In the genomic region with DNA sequence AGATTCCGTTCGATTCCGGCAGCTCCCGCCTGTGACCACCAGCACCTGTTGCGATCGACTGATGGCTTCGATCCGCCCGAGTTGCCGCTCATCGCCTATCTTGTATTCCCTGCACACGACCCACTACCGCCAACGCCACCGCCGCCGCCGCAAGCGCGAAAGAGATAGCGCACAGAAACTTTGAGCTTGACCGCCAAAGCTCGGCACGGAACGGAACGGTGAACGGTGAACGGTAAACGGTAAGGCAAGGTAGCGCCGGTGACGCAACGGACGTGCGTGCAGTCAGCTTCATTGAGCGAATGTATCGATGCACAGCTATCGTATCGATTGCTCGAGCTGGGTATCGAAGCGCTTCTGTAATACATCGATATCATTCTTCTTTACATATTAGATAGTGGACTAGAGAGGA, we compare ENCODE assay signal across 5 fruit fly cellular contexts.
A peak's percentile ranks its signal among the peaks of the same experiment; 100 is the strongest.
TF ChIP-seq lines count a peak whose summit lies in the region.

A gene (minus strand): TSS at position 251 of the 409 bp plus-strand sequence.

- peak; percentile 47 for TF ChIP-seq CTCF in whole organism, embryonic (GFP tag; optimal IDR thresholded peaks at IDR 0.05; lab: Kevin White, UChicago)

TF ChIP-seq in whole organism, adult, 20 proteins besides CTCF, POLR2A, EP300 and RAD21 (continues in another document):
- TF ChIP-seq CG7045 (GFP tag; optimal IDR thresholded peaks at IDR 0.05; lab: Kevin White, UChicago): no peak
- peak; percentile 77 for TF ChIP-seq bab1 (GFP tag; optimal IDR thresholded peaks at IDR 0.05; lab: Kevin White, UChicago)
- TF ChIP-seq CG12768 (GFP tag; optimal IDR thresholded peaks at IDR 0.05; lab: Kevin White, UChicago): no peak
- TF ChIP-seq Clk (GFP tag; optimal IDR thresholded peaks at IDR 0.05; lab: Kevin White, UChicago): no peak
- TF ChIP-seq tj (GFP tag; optimal IDR thresholded peaks at IDR 0.05; lab: Kevin White, UChicago): no peak
- TF ChIP-seq CG5204 (GFP tag; optimal IDR thresholded peaks at IDR 0.05; lab: Kevin White, UChicago): no peak
- peak; percentile 98 for TF ChIP-seq ovo (GFP tag; optimal IDR thresholded peaks at IDR 0.05; lab: Kevin White, UChicago)
- peak; percentile 46 for TF ChIP-seq Mnt (GFP tag; optimal IDR thresholded peaks at IDR 0.05; lab: Kevin White, UChicago)
- no peak for TF ChIP-seq cic (GFP tag; optimal IDR thresholded peaks at IDR 0.05; lab: Kevin White, UChicago)
- no peak for TF ChIP-seq toe (GFP tag; optimal IDR thresholded peaks at IDR 0.05; lab: Kevin White, UChicago)
- TF ChIP-seq cnc (optimal IDR thresholded peaks at IDR 0.05; lab: Kevin White, UChicago): no peak
- no peak for TF ChIP-seq Crg-1 (GFP tag; optimal IDR thresholded peaks at IDR 0.05; lab: Kevin White, UChicago)
- peak; percentile 34 for TF ChIP-seq Hr96 (GFP tag; optimal IDR thresholded peaks at IDR 0.05; lab: Kevin White, UChicago)
- peak; percentile 34 for TF ChIP-seq CG14711 (tag; optimal IDR thresholded peaks at IDR 0.05; lab: Kevin White, UChicago)
- TF ChIP-seq CG1620 (GFP tag; optimal IDR thresholded peaks at IDR 0.05; lab: Kevin White, UChicago): no peak
- no peak for TF ChIP-seq CG11617 (GFP tag; optimal IDR thresholded peaks at IDR 0.05; lab: Kevin White, UChicago)
- peak; percentile 58 for TF ChIP-seq pad (GFP tag; optimal IDR thresholded peaks at IDR 0.05; lab: Kevin White, UChicago)
- TF ChIP-seq CG33017 (tag; optimal IDR thresholded peaks at IDR 0.05; lab: Kevin White, UChicago): no peak

TF ChIP-seq in whole organism, embryonic, 481 proteins besides CTCF, POLR2A, EP300 and RAD21 (continues in another document):
- TF ChIP-seq pb (GFP tag; optimal IDR thresholded peaks at IDR 0.05; lab: Kevin White, UChicago): peak; percentile 30
- TF ChIP-seq CG34422 (GFP tag; IDR thresholded peaks at IDR 0.05; lab: Robert Waterston, UW): 0 out of 3 replicates have a peak, but pooled peaks have one; percentile 17
- peak; percentile 42 for TF ChIP-seq lab (GFP tag; optimal IDR thresholded peaks at IDR 0.05; lab: Kevin White, UChicago)
- peak; percentile 92 for TF ChIP-seq sna (GFP tag; IDR thresholded peaks at IDR 0.05; lab: Robert Waterston, UW; ENCODE audit: partially characterized antibody)
- peak; percentile 46 for TF ChIP-seq CG2116 (GFP tag; optimal IDR thresholded peaks at IDR 0.05; lab: Kevin White, UChicago)
- TF ChIP-seq MBD-R2 (GFP tag; IDR thresholded peaks at IDR 0.05; lab: Robert Waterston, UW): peak; percentile 23; the same call in 1 of the 2 replicates
- TF ChIP-seq Jarid2 (GFP tag; optimal IDR thresholded peaks at IDR 0.05; lab: Kevin White, UChicago): peak; percentile 72
- TF ChIP-seq hb (GFP tag; IDR thresholded peaks at IDR 0.05; lab: Robert Waterston, UW; ENCODE audit: partially characterized antibody): peak; percentile 94
- peak; percentile 46 for TF ChIP-seq sug (tag; optimal IDR thresholded peaks at IDR 0.05; lab: Kevin White, UChicago)
- TF ChIP-seq Dref (GFP tag; IDR thresholded peaks at IDR 0.05; lab: Robert Waterston, UW): peak; percentile 81
- TF ChIP-seq CG8290 (GFP tag; optimal IDR thresholded peaks at IDR 0.05; lab: Kevin White, UChicago): peak; percentile 79
- peak; percentile 67 to 83 for TF ChIP-seq CG8290 (tag; optimal IDR thresholded peaks at IDR 0.05; lab: Kevin White, UChicago)
- peak; percentile 84 for TF ChIP-seq CG42726 (GFP tag; IDR thresholded peaks at IDR 0.05; lab: Robert Waterston, UW; ENCODE audit: partially characterized antibody)
- TF ChIP-seq CG9797 (GFP tag; optimal IDR thresholded peaks at IDR 0.05; lab: Kevin White, UChicago): no peak
- 0 out of 3 replicates have a peak, but pooled peaks have one; percentile 14 for TF ChIP-seq row (GFP tag; IDR thresholded peaks at IDR 0.05; lab: Robert Waterston, UW)
- no peak for TF ChIP-seq nmo (GFP tag; optimal IDR thresholded peaks at IDR 0.05; lab: Kevin White, UChicago)

TF ChIP-seq in whole organism, prepupa, 60 proteins besides CTCF, POLR2A, EP300 and RAD21:
- TF ChIP-seq lz (GFP tag; optimal IDR thresholded peaks at IDR 0.05; lab: Kevin White, UChicago): no peak
- TF ChIP-seq svp (GFP tag; lab: Kevin White, UChicago): peak; percentile 91
- TF ChIP-seq CG6163 (GFP tag; IDR thresholded peaks at IDR 0.05; lab: Robert Waterston, UW): 0 out of 3 replicates have a peak, but pooled peaks have one; percentile 14
- TF ChIP-seq ss (GFP tag; optimal IDR thresholded peaks at IDR 0.05; lab: Kevin White, UChicago): peak in 1 of 2 experiments; percentile 12
- no peak for TF ChIP-seq Sox15 (GFP tag; optimal IDR thresholded peaks at IDR 0.05; lab: Kevin White, UChicago)
- TF ChIP-seq Eip78C (GFP tag; lab: Kevin White, UChicago): peak; percentile 33

TF ChIP-seq in whole organism, pupa, 21 proteins besides CTCF, POLR2A, EP300 and RAD21:
- TF ChIP-seq fd96Ca (GFP tag; IDR thresholded peaks at IDR 0.05; lab: Robert Waterston, UW): no peak
- peak; percentile 82 for TF ChIP-seq CG13204 (GFP tag; optimal IDR thresholded peaks at IDR 0.05; lab: Kevin White, UChicago)
- peak; percentile 39; the same call in 1 of the 3 replicates for TF ChIP-seq CG4496 (GFP tag; IDR thresholded peaks at IDR 0.05; lab: Robert Waterston, UW)

TF ChIP-seq in whole organism, wandering third instar larva, 38 proteins besides CTCF, POLR2A, EP300 and RAD21:
- TF ChIP-seq Vsx2 (GFP tag; optimal IDR thresholded peaks at IDR 0.05; lab: Kevin White, UChicago; ENCODE audit: partially characterized antibody) (peak; percentile 10), Rel (GFP tag; optimal IDR thresholded peaks at IDR 0.05; lab: Kevin White, UChicago) (no peak), Rel (tag; optimal IDR thresholded peaks at IDR 0.05; lab: Kevin White, UChicago) (peak; percentile 31), brk (GFP tag; optimal IDR thresholded peaks at IDR 0.05; lab: Kevin White, UChicago) (no peak)
